Worm (Caenorhabditis elegans) whole organism, L4 larva: Measurements from ENCODE around the gene srx-135.

ENCODE experiments used
- F10B5.3 ChIP-seq: sonication (generic microtip); optimal IDR thresholded peaks from 2 replicates; lab custom pipeline; 2016; ENCODE audit warnings: mild to moderate bottlenecking, missing genetic modification characterization, missing compliant biosample characterization
- F37D6.2 ChIP-seq: sonication (generic microtip); optimal IDR thresholded peaks from 2 replicates; lab custom pipeline; 2016; ENCODE audit warnings: mild to moderate bottlenecking, missing genetic modification characterization, missing compliant biosample characterization
- Y5F2A.4 ChIP-seq: fragments of 200-800 bp; sonication (Bioruptor generic); optimal IDR thresholded peaks from 2 replicates; lab custom pipeline; 2018; ENCODE audit warnings: mild to moderate bottlenecking, missing genetic modification characterization, missing compliant biosample characterization
- ama-1 ChIP-seq: fragments of 150-350 bp; optimal IDR thresholded peaks from 2 replicates; lab custom pipeline; 2014; ENCODE audit warnings: inconsistent platforms, mixed read lengths
- ces-1 ChIP-seq: fragments of 150-350 bp; sonication (generic microtip); optimal IDR thresholded peaks from 4 replicates; lab custom pipeline; 2014; ENCODE audit warnings: missing biosample characterization, missing genetic modification reagents, missing genetic modification characterization
- daf-16 ChIP-seq, 3 experiments: sonication (generic microtip); optimal IDR thresholded peaks; 2 replicates each; lab custom pipeline; 2016 to 2017; ENCODE audit warnings: missing genetic modification characterization in 3 of 3, missing genetic modification reagents in 3 of 3, mild to moderate bottlenecking in 2 of 3, missing compliant biosample characterization in 2 of 3, missing biosample characterization in 1 of 3, moderate library complexity in 1 of 3
- egl-27 ChIP-seq: sonication (generic microtip); optimal IDR thresholded peaks from 3 replicates; lab custom pipeline; 2017; ENCODE audit warnings: missing biosample characterization, missing genetic modification reagents, missing genetic modification characterization
- lin-39 ChIP-seq: fragments of 150-350 bp; optimal IDR thresholded peaks from 2 replicates; lab custom pipeline; 2014; ENCODE audit warnings: missing biosample characterization, missing genetic modification reagents, missing genetic modification characterization
- mdl-1 ChIP-seq, 2 experiments: fragments of 150-350 bp in 1 of 2; sonication (generic microtip) in 1 of 2; optimal IDR thresholded peaks; 2 replicates each; lab custom pipeline; 2014 to 2017; ENCODE audit warnings: missing biosample characterization in 2 of 2, missing genetic modification characterization in 2 of 2
- mep-1 ChIP-seq: fragments of 150-350 bp; sonication (generic microtip); optimal IDR thresholded peaks from 3 replicates; lab custom pipeline; 2014; ENCODE audit warnings: missing biosample characterization, missing genetic modification characterization
- nhr-11 ChIP-seq: fragments of 150-350 bp; optimal IDR thresholded peaks from 2 replicates; lab custom pipeline; 2014; ENCODE audit warnings: missing biosample characterization, missing genetic modification characterization
- nhr-28 ChIP-seq: fragments of 150-350 bp; optimal IDR thresholded peaks from 2 replicates; lab custom pipeline; 2014; ENCODE audit warnings: missing biosample characterization, missing genetic modification characterization
- pqm-1 ChIP-seq: sonication (generic microtip); optimal IDR thresholded peaks from 2 replicates; lab custom pipeline; 2017; ENCODE audit warnings: missing biosample characterization, missing genetic modification characterization
- unc-62 ChIP-seq, 3 experiments: fragments of 150-350 bp in 1 of 3; sonication (generic microtip); optimal IDR thresholded peaks in 2 of 3; peaks in 1 of 3; 1 replicate in 1 of 3; 2 replicates in 2 of 3; lab custom pipeline; 2014 to 2017; ENCODE audit warnings: missing biosample characterization in 3 of 3, missing genetic modification characterization in 3 of 3, missing genetic modification reagents in 3 of 3, missing genotype in 1 of 3

- TF ChIP-seq ama-1 (lab: Kevin White, UChicago) (no peak), Y5F2A.4 (GFP tag; lab: Kevin White, UChicago) (no peak), F37D6.2 (tag; lab: Kevin White, UChicago) (no peak), nhr-28 (peak; percentile 10), unc-62 (GFP tag; optimal IDR thresholded peaks at IDR 0.05 in 1 of 2; lab: Kevin White, UChicago) (peak in 1 of 2 experiments; percentile 35), unc-62 (tag; optimal IDR thresholded peaks at IDR 0.05; lab: Kevin White, UChicago) (no peak), F10B5.3 (tag; lab: Kevin White, UChicago) (no peak), lin-39 (no peak), mep-1 (tag; lab: Kevin White, UChicago) (no peak), mdl-1 (tag; optimal IDR thresholded peaks at IDR 0.05; lab: Kevin White, UChicago) (peak in 1 of 2 experiments; percentile 66), daf-16 (GFP tag; optimal IDR thresholded peaks at IDR 0.05; lab: Kevin White, UChicago) (no peak), daf-16 (tag; optimal IDR thresholded peaks at IDR 0.05; lab: Kevin White, UChicago) (no peak), ces-1 (GFP tag; lab: Kevin White, UChicago) (no peak), egl-27 (tag; lab: Kevin White, UChicago) (no peak), nhr-11 (no peak), pqm-1 (no peak)
Measured at ce11 chrV:13839433-13839832, 19.6 kb upstream of the srx-135 start, which contains the start of gene F55B12.10.
